Worm (Caenorhabditis elegans) whole organism, early embryonic: ENCODE results near the gene hrg-4.

Experiments
- F13C5.2 ChIP-seq: sonication (generic microtip); optimal IDR thresholded peaks from 2 replicates; lab custom pipeline; 2017; ENCODE audit warnings: mild to moderate bottlenecking, missing genetic modification characterization, inconsistent platforms, missing compliant biosample characterization
- sea-1 ChIP-seq: fragments of 200-800 bp; sonication (Bioruptor generic); conservative IDR thresholded peaks from 2 replicates; pipeline ENCODE4 v1.3.6; 2022; ENCODE audit warnings: missing genetic modification characterization, missing compliant biosample characterization

DNA sequence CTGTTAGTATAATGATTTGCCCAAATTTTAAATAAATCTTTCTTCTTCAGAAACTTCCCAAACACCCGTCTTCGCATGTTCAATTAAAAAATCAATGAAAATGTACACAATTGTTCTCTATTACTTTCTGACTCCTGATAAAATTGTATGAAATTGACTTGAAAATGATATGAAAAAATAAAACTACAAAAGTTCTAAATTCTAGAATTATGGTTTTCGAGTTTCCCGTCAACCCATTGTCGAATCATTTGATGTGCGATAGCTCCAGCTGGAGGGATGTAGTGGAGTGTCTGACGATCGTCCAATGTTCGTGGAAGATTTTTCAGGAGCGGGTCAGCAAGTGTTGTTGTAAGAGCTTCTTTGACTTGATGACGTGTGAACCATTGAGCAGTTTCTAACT is 20.9 kb downstream of the hrg-4 start:
- no peak for TF ChIP-seq sea-1
- no peak for TF ChIP-seq F13C5.2 (tag; lab: Kevin White, UChicago)
